Fruit fly (Drosophila melanogaster) Kc167 (cell line): ENCODE data around the gene Drsl2.

Experiments
- Myc ChIP-seq: fragments of >200 bp; optimal IDR thresholded peaks from 2 replicates; lab custom pipeline; 2017; ENCODE audit warnings: missing external identifiers
- Sin3A ChIP-seq: fragments of >200 bp; optimal IDR thresholded peaks from 2 replicates; lab custom pipeline; 2018; ENCODE audit warnings: missing external identifiers
- h ChIP-seq: fragments of >200 bp; optimal IDR thresholded peaks from 3 replicates; lab custom pipeline; 2018; ENCODE audit warnings: missing external identifiers
- insv ChIP-seq: fragments of >200 bp; optimal IDR thresholded peaks from 3 replicates; lab custom pipeline; 2018; ENCODE audit warnings: missing external identifiers
- psq ChIP-seq: fragments of >200 bp; optimal IDR thresholded peaks from 2 replicates; lab custom pipeline; 2017; ENCODE audit warnings: missing external identifiers

DNA sequence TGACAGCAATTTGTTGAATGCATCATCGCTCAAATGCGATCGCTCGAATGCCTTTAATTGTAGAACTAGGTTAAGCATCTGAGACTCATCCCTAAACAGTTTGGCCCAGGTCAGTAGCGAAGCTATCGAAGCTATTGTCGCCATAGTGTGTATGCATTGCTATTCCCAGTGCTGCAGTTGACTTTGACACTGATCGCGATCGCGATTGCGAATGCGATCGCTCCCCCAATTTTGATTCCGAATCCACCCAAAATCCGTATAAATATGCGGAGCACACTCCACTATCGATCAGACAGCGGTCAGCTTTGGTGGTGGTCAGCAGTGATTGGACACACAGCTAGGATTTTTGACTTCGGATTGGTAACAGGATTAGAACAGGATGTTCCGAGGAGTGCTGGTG is 15.6 kb downstream of the Drsl2 start, which contains the start of gene CG14961:
- TF ChIP-seq psq (lab: Kevin White, UChicago) (no peak), insv (lab: Kevin White, UChicago) (no peak), h (lab: Kevin White, UChicago) (no peak), Myc (no peak), Sin3A (no peak)
